Fruit fly (Drosophila melanogaster): Measurements from ENCODE around the gene CG42525.
A peak's percentile ranks its signal among the peaks of the same experiment; 100 is the strongest.

Gene CG42525

DNA sequence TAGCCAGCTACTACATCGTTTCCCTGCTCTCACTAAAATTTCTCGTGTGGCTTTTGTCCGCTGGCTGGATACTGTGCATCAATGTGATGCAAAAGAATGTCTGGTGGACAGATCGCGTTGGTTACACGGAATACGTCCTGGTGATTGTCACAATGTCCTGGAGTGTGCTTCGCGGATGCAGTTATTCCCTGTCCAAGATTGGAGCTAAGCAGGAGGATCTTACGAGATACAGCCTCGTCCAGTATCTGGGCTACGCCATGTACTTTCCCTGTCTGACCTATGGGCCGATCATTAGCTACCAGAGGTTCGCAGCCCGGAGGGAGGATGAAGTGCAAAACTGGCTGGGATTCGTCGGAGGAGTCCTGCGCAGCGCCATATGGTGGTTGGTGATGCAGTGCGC lies 27.0 kb downstream of the CG42525 start:
- TF ChIP-seq h (GFP tag; optimal IDR thresholded peaks at IDR 0.05) (no peak), tai (GFP tag; optimal IDR thresholded peaks at IDR 0.05) (no peak), jim (GFP tag; optimal IDR thresholded peaks at IDR 0.05) (no peak), Myc (optimal IDR thresholded peaks at IDR 0.05) (no peak), Abd-B (GFP tag; optimal IDR thresholded peaks at IDR 0.05) (no peak), Hr83 (GFP tag; optimal IDR thresholded peaks at IDR 0.05; ENCODE audit: poor library complexity, severe bottlenecking) (no peak), sage (GFP tag; optimal IDR thresholded peaks at IDR 0.05) (no peak), foxo (GFP tag; optimal IDR thresholded peaks at IDR 0.05) (no peak), Vsx2 (GFP tag; optimal IDR thresholded peaks at IDR 0.05; ENCODE audit: partially characterized antibody) (no peak), ey (GFP tag; optimal IDR thresholded peaks at IDR 0.05) (no peak), OdsH (GFP tag; optimal IDR thresholded peaks at IDR 0.05) (no peak), Dif (GFP tag; optimal IDR thresholded peaks at IDR 0.05; ENCODE audit: partially characterized antibody) (no peak), Hr78 (GFP tag; optimal IDR thresholded peaks at IDR 0.05) (no peak)

DNA sequence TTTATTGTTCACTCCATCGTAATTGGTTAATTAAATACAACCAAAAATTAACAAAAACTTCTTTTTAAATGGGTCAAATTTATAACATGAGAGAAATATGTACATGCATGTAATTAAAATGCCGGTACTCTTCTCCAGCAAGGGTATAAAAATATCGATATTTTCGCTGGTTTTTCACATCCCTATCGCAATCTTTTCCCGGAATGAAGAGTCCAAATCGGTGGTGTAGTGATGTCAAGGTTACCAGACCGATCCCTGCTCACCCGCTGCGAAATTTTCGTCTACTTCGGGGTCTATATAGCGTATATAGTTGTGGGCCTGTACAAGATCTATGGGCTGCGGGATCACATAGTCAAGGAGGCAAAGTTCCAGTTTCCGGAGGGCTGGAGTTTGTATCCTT lies 27.6 kb downstream of the CG42525 start, which contains the start of gene rasp:
TSS of gene rasp (plus strand) at position 213 of the 400 bp plus-strand sequence.
- no peak for TF ChIP-seq Rel (GFP tag; optimal IDR thresholded peaks at IDR 0.05)
- peak; percentile 59 for TF ChIP-seq Rel (tag; optimal IDR thresholded peaks at IDR 0.05)
- no peak for TF ChIP-seq sage (GFP tag; optimal IDR thresholded peaks at IDR 0.05)
- TF ChIP-seq Hr83 (GFP tag; optimal IDR thresholded peaks at IDR 0.05; ENCODE audit: poor library complexity, severe bottlenecking) = no peak

DNA sequence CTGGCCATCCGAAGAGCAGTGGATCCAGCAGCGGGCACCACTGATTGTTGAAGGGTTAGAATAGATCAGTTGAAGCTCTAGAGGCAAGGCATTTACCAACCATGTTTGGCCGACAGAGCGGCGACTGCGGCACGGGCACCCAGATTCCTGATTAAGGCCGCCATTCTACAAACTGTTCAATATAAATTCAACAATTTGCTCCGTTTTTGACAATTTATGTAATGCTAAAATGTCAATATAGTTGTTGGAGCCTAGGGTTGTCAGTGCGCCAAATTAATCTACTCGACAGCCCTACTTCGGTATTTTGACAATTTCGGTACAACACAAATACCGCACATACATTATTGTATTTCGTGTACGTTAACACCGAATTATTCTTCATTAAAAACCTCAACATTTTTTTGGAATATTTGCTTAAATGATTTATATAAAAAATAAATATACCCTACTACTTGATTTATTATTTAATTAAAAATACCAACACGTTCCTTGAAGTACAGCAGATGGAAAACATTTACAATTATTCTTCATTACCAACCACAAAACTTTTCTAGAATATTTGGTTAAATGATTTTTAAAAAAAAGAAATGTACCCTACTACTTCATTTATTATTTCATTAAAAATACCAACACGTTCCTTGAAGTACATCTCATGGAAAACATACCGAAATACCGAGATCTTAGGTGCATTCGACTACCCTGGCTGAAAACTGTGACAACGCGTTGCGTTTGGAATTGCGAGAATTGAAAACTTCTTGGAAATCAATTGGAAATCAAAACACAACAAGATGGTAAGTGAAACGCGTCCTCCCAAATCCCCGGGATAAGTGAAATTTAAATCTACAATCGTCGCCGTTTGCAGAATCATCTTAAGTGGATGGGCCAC lies 30.0 kb downstream of the CG42525 start, which contains the start of the genes ND-30 and CG15812:
TSS of gene ND-30 (minus strand) at position 270 of the 886 bp plus-strand sequence.
TSS of gene CG15812 (plus strand) at position 683 of the 886 bp plus-strand sequence.
- TF ChIP-seq Dfd (GFP tag; optimal IDR thresholded peaks at IDR 0.05) = no peak
- no peak for TF ChIP-seq Jra (GFP tag; optimal IDR thresholded peaks at IDR 0.05)
- peak; percentile 22 for TF ChIP-seq psq (GFP tag; optimal IDR thresholded peaks at IDR 0.05)
- peak in 1 of 2 experiments; percentile 21 for TF ChIP-seq foxo (GFP tag; optimal IDR thresholded peaks at IDR 0.05)
- peak; percentile 5 for TF ChIP-seq Hr83 (GFP tag; optimal IDR thresholded peaks at IDR 0.05; ENCODE audit: poor library complexity, severe bottlenecking)
- no peak for TF ChIP-seq Hr78 (GFP tag; optimal IDR thresholded peaks at IDR 0.05)
- no peak for TF ChIP-seq Abd-B (GFP tag; optimal IDR thresholded peaks at IDR 0.05)

DNA sequence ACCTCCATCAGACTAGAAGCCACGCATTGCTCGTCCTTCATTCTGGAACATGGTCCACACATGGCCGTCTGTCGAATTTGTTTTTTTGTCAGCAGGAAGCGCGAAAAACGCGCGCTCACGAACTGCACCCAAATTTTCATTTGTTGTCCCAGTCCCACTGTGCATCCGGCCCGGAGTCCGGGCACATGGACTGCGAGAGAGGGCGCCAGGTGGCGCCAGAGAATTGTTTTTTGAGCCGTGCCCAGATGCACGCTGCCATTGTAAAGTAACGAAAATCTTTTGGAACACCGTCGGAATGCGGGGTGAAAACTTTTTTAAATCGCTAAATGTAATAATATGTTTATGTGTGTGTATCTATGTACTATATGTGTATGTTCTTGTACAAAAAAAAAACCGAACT lies 31.9 kb downstream of the CG42525 start:
- no peak for TF ChIP-seq sage (GFP tag; optimal IDR thresholded peaks at IDR 0.05)
- no peak for TF ChIP-seq Mio (GFP tag; optimal IDR thresholded peaks at IDR 0.05)
- no peak for TF ChIP-seq dsf (GFP tag; optimal IDR thresholded peaks at IDR 0.05; ENCODE audit: borderline replicate concordance)
- TF ChIP-seq h (GFP tag; optimal IDR thresholded peaks at IDR 0.05) = no peak
- TF ChIP-seq rgr (GFP tag; optimal IDR thresholded peaks at IDR 0.05) = no peak
- no peak for TF ChIP-seq Dfd (GFP tag; optimal IDR thresholded peaks at IDR 0.05)
- TF ChIP-seq Sp1 (GFP tag; optimal IDR thresholded peaks at IDR 0.05) = no peak
- TF ChIP-seq OdsH (GFP tag; optimal IDR thresholded peaks at IDR 0.05) = no peak
- TF ChIP-seq Hnf4 (GFP tag; optimal IDR thresholded peaks at IDR 0.05) = no peak
- no peak for TF ChIP-seq Rel (GFP tag; optimal IDR thresholded peaks at IDR 0.05)
- no peak for TF ChIP-seq Rel (tag; optimal IDR thresholded peaks at IDR 0.05)
- no peak for TF ChIP-seq GATAd (GFP tag; optimal IDR thresholded peaks at IDR 0.05)
- TF ChIP-seq Jra (GFP tag; optimal IDR thresholded peaks at IDR 0.05) = no peak
- TF ChIP-seq lola (GFP tag; optimal IDR thresholded peaks at IDR 0.05) = no peak
- no peak for TF ChIP-seq HLH106 (tag; optimal IDR thresholded peaks at IDR 0.05)
- no peak for TF ChIP-seq pan (optimal IDR thresholded peaks at IDR 0.05)
- TF ChIP-seq CG9705 (GFP tag; optimal IDR thresholded peaks at IDR 0.05) = no peak
- no peak for TF ChIP-seq psq (GFP tag; optimal IDR thresholded peaks at IDR 0.05)
- TF ChIP-seq jim (GFP tag; optimal IDR thresholded peaks at IDR 0.05) = no peak
- no peak for TF ChIP-seq sv (GFP tag; optimal IDR thresholded peaks at IDR 0.05)
- TF ChIP-seq br (GFP tag; optimal IDR thresholded peaks at IDR 0.05) = no peak

DNA sequence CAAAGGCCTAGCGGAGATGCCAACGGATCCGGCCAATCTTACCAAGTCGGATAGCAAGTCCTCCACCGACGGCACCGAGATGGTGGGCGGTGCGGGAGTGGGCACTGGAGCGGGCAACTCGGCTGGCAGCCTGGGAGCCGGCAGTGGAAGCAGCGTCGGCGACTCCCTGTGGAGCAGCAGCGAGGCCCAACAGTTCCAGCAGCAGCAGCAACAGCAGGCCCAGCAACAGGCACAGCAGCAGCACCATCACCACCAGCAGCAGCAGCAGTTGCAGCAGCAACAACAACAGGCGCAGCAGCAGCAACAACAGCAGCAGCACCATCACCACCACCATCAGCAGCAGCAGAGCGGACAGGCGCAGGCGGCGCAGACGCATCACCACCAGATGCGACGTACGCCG lies 39.2 kb downstream of the CG42525 start:
- TF ChIP-seq sage (GFP tag; optimal IDR thresholded peaks at IDR 0.05) (no peak), Jra (GFP tag; optimal IDR thresholded peaks at IDR 0.05) (no peak), Rel (GFP tag; optimal IDR thresholded peaks at IDR 0.05) (no peak), Rel (tag; optimal IDR thresholded peaks at IDR 0.05) (no peak), Dfd (GFP tag; optimal IDR thresholded peaks at IDR 0.05) (peak; percentile 92), Myc (optimal IDR thresholded peaks at IDR 0.05) (no peak)
